Worm (Caenorhabditis elegans): ENCODE measurements around the gene F23B12.4.

DNA sequence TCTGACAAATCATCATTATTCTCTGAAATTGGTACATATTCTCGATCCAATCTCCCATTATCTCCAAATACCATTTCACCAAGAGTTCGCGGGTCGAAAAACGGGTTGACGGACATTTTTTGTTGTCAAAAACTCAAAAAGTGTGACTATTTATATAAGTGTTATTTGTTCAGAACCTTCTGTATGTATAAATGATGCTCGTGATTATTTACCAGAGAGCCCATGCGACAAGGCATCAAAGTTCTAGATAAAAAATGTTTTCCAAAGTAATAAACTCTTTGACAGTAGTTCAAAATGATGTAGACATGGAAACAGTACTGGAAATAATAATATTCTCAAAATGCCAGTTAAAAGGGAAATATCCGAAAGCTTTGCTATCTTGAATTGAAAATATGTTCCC lies 21.7 kb downstream of the F23B12.4 start:
- TF ChIP-seq him-1 (tag; optimal IDR thresholded peaks at IDR 0.05), result no peak
- TF ChIP-seq dao-5 (tag; optimal IDR thresholded peaks at IDR 0.05), result no peak
